Worm (Caenorhabditis elegans) whole organism, early embryonic: Measurements from ENCODE around the gene R53.4.

Experiments
- F13C5.2 ChIP-seq: sonication (generic microtip); optimal IDR thresholded peaks from 2 replicates; lab custom pipeline; 2017; ENCODE audit warnings: mild to moderate bottlenecking, missing genetic modification characterization, inconsistent platforms, missing compliant biosample characterization
- aly-1 ChIP-seq: sonication (generic microtip); optimal IDR thresholded peaks from 2 replicates; lab custom pipeline; 2016; ENCODE audit warnings: missing genetic modification characterization, missing compliant biosample characterization
- ama-1 ChIP-seq: fragments of 150-350 bp; optimal IDR thresholded peaks from 2 replicates; lab custom pipeline; 2014
- flt-1 ChIP-seq: fragments of 200-800 bp; sonication (Bioruptor generic); IDR thresholded peaks from 2 replicates; pipeline ENCODE4 v1.3.6; 2022; ENCODE audit warnings: missing genetic modification characterization, missing compliant biosample characterization
- hmbx-1 ChIP-seq: sonication (generic microtip); optimal IDR thresholded peaks from 2 replicates; lab custom pipeline; 2016; ENCODE audit warnings: mild to moderate bottlenecking, missing genetic modification characterization, missing compliant biosample characterization
- hmg-4 ChIP-seq: fragments of 200-800 bp; sonication (Bioruptor generic); optimal IDR thresholded peaks from 2 replicates; lab custom pipeline; 2018; ENCODE audit warnings: mild to moderate bottlenecking, missing genetic modification characterization, missing compliant biosample characterization
- hnd-1 ChIP-seq: sonication (generic microtip); optimal IDR thresholded peaks from 2 replicates; lab custom pipeline; 2016; ENCODE audit warnings: missing genetic modification characterization, missing compliant biosample characterization
- scrt-1 ChIP-seq: fragments of 200-800 bp; sonication (Bioruptor generic); IDR thresholded peaks from 2 replicates; pipeline ENCODE4 v1.3.6; 2022; ENCODE audit warnings: missing genetic modification characterization, missing compliant biosample characterization
- tbx-11 ChIP-seq: fragments of 200-800 bp; sonication (Bioruptor generic); IDR thresholded peaks from 2 replicates; pipeline ENCODE4 v1.3.6; 2022; ENCODE audit warnings: missing genetic modification characterization, missing compliant biosample characterization
- tbx-37 ChIP-seq: fragments of 200-800 bp; sonication (Bioruptor generic); conservative IDR thresholded peaks from 2 replicates; pipeline ENCODE4 v1.3.6; 2022; ENCODE audit warnings: missing genetic modification reagents, missing genetic modification characterization, missing compliant biosample characterization
- tra-4 ChIP-seq: sonication (generic microtip); optimal IDR thresholded peaks from 2 replicates; lab custom pipeline; 2017; ENCODE audit warnings: missing genetic modification characterization, missing compliant biosample characterization

DNA sequence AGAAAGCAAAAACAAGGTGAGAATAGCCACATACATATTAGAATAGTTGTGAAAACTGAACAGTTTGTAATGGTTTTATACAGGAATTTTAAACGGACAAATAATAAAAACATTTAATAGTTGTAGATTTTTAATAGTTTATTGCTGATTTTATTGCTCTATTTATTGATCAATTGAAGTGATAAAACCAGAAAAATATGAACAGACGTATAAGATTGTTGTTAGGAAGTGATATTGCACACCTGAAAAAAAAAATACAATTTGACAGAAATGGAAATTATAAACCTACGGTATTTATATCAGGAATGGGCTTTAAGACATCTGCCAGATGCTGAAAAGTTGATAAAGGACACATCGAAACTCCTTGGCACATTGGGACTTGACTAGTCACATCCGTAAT is 49.9 kb downstream of the R53.4 start, which contains the start of gene C05C10.8:
- no peak for TF ChIP-seq hmg-4 (GFP tag; lab: Kevin White, UChicago)
- no peak for TF ChIP-seq tbx-11 (GFP tag; lab: Robert Waterston, UW)
- TF ChIP-seq tbx-37 (GFP tag; lab: Robert Waterston, UW), result no peak
- TF ChIP-seq flt-1 (GFP tag; lab: Robert Waterston, UW), result no peak
- TF ChIP-seq scrt-1 (GFP tag; lab: Robert Waterston, UW), result no peak
- no peak for TF ChIP-seq hnd-1 (tag; lab: Kevin White, UChicago)
- TF ChIP-seq ama-1 (lab: Kevin White, UChicago), result no peak
- no peak for TF ChIP-seq hmbx-1 (tag; lab: Kevin White, UChicago)
- TF ChIP-seq F13C5.2 (tag; lab: Kevin White, UChicago), result no peak
- TF ChIP-seq aly-1, result no peak
- no peak for TF ChIP-seq tra-4 (tag; lab: Kevin White, UChicago)
